Fruit fly (Drosophila melanogaster) whole organism, embryonic: ENCODE results near the gene CG11726.
A peak's percentile ranks its signal among the peaks of the same experiment; 100 is the strongest.

Experiments used
- Abd-B ChIP-seq: fragments of 200-800 bp; sonication (Bioruptor generic); optimal IDR thresholded peaks from 2 replicates; lab custom pipeline; 2018; ENCODE audit warnings: missing biosample characterization, mild to moderate bottlenecking, missing genetic modification characterization, moderate library complexity
- Antp ChIP-seq: fragments of 200-800 bp; sonication (Bioruptor generic); optimal IDR thresholded peaks from 3 replicates; lab custom pipeline; 2016; ENCODE audit warnings: missing biosample characterization, missing genetic modification characterization
- Atf3 ChIP-seq: fragments of 200-800 bp; sonication (Bioruptor generic); optimal IDR thresholded peaks from 3 replicates; lab custom pipeline; 2016; ENCODE audit warnings: missing biosample characterization, missing genetic modification characterization
- CG10267 ChIP-seq: fragments of 200-800 bp; sonication (Bioruptor generic); optimal IDR thresholded peaks from 2 replicates; lab custom pipeline; 2018; ENCODE audit warnings: missing biosample characterization, mild to moderate bottlenecking, missing genetic modification characterization, moderate library complexity
- CG10565 ChIP-seq: fragments of 200-800 bp; sonication (Bioruptor generic); optimal IDR thresholded peaks from 3 replicates; lab custom pipeline; 2016; ENCODE audit warnings: missing biosample characterization, mild to moderate bottlenecking, missing genetic modification characterization
- CG11247 ChIP-seq: fragments of 200-800 bp; sonication (Bioruptor generic); IDR thresholded peaks from 2 replicates; pipeline ENCODE4 v1.3.6; 2022; ENCODE audit warnings: missing biosample characterization, missing genetic modification characterization
- CG11560 ChIP-seq: fragments of 200-800 bp; sonication (Bioruptor generic); IDR thresholded peaks from 3 replicates; pipeline ENCODE4 v1.3.6; 2022; ENCODE audit warnings: missing biosample characterization, missing genetic modification characterization
- CG13424 ChIP-seq: fragments of 200-800 bp; sonication (Bioruptor generic); optimal IDR thresholded peaks from 2 replicates; lab custom pipeline; 2019; ENCODE audit warnings: missing biosample characterization, mild to moderate bottlenecking, missing genetic modification characterization, moderate library complexity
- CG1647 ChIP-seq: fragments of 200-800 bp; sonication (Bioruptor generic); optimal IDR thresholded peaks from 3 replicates; lab custom pipeline; 2016; ENCODE audit warnings: missing biosample characterization, missing genetic modification characterization
- CG17829 ChIP-seq: fragments of 200-800 bp; optimal IDR thresholded peaks from 2 replicates; lab custom pipeline; 2019; ENCODE audit warnings: missing biosample characterization, mild to moderate bottlenecking, missing genetic modification characterization, moderate library complexity
- CG17912 ChIP-seq: fragments of 200-800 bp; sonication (Bioruptor generic); optimal IDR thresholded peaks from 2 replicates; lab custom pipeline; 2018; ENCODE audit warnings: missing biosample characterization, mild to moderate bottlenecking, missing genetic modification characterization
- CG2116 ChIP-seq: fragments of 200-800 bp; sonication (Bioruptor generic); optimal IDR thresholded peaks from 3 replicates; lab custom pipeline; 2018; ENCODE audit warnings: missing biosample characterization, mild to moderate bottlenecking, missing genetic modification characterization
- CG2875 ChIP-seq: fragments of 200-800 bp; sonication (Bioruptor generic); optimal IDR thresholded peaks from 2 replicates; lab custom pipeline; 2017; ENCODE audit warnings: missing biosample characterization, mild to moderate bottlenecking, missing genetic modification characterization, missing genetic modification reagents
- CG32767 ChIP-seq: fragments of 200-800 bp; sonication (Bioruptor generic); IDR thresholded peaks from 2 replicates; pipeline ENCODE4 v1.3.6; 2022; ENCODE audit warnings: missing biosample characterization, missing genetic modification characterization
- CG34224 ChIP-seq: fragments of 200-800 bp; sonication (Bioruptor generic); IDR thresholded peaks from 3 replicates; pipeline ENCODE4 v1.3.6; 2022; ENCODE audit warnings: missing biosample characterization, missing genetic modification characterization; ENCODE audit not compliant: partially characterized antibody
- CG34422 ChIP-seq: fragments of 200-800 bp; sonication (Bioruptor generic); IDR thresholded peaks from 3 replicates; pipeline ENCODE4 v1.3.6; 2022; ENCODE audit warnings: missing biosample characterization, missing genetic modification characterization
- CG3838 ChIP-seq: fragments of 200-800 bp; sonication (Bioruptor generic); optimal IDR thresholded peaks from 3 replicates; lab custom pipeline; 2016; ENCODE audit warnings: missing biosample characterization, missing genetic modification characterization
- CG42726 ChIP-seq: fragments of 200-800 bp; sonication (Bioruptor generic); IDR thresholded peaks from 2 replicates; pipeline ENCODE4 v1.3.6; 2022; ENCODE audit warnings: missing biosample characterization, missing genetic modification characterization; ENCODE audit not compliant: partially characterized antibody
- CG6272 ChIP-seq: fragments of 200-800 bp; sonication (Bioruptor generic); IDR thresholded peaks from 2 replicates; pipeline ENCODE4 v1.3.6; 2022; ENCODE audit warnings: missing biosample characterization, missing genetic modification characterization
- CG7271 ChIP-seq: fragments of 200-800 bp; sonication (Bioruptor generic); optimal IDR thresholded peaks from 2 replicates; lab custom pipeline; 2018; ENCODE audit warnings: missing biosample characterization, mild to moderate bottlenecking, missing genetic modification characterization, moderate library complexity
- CG7786 ChIP-seq: fragments of 200-800 bp; sonication (Bioruptor generic); optimal IDR thresholded peaks from 2 replicates; lab custom pipeline; 2016; ENCODE audit warnings: missing biosample characterization, missing genetic modification characterization
- CG8944 ChIP-seq: fragments of 200-800 bp; sonication (Bioruptor generic); optimal IDR thresholded peaks from 3 replicates; lab custom pipeline; 2016; ENCODE audit warnings: missing biosample characterization, missing genetic modification characterization
- D19A ChIP-seq: fragments of 200-800 bp; optimal IDR thresholded peaks from 3 replicates; lab custom pipeline; 2019; ENCODE audit warnings: missing biosample characterization, mild to moderate bottlenecking, missing genetic modification characterization, moderate library complexity
- Deaf1 ChIP-seq: fragments of 200-800 bp; optimal IDR thresholded peaks from 3 replicates; lab custom pipeline; 2019; ENCODE audit warnings: missing biosample characterization, mild to moderate bottlenecking, missing genetic modification characterization, moderate library complexity
- Doc3 ChIP-seq: fragments of 200-800 bp; sonication (Bioruptor generic); IDR thresholded peaks from 3 replicates; pipeline ENCODE4 v1.3.6; 2022; ENCODE audit warnings: missing biosample characterization, missing genetic modification characterization; ENCODE audit not compliant: partially characterized antibody
- E2f1 ChIP-seq: fragments of 200-800 bp; sonication (Bioruptor generic); IDR thresholded peaks from 2 replicates; pipeline ENCODE4 v1.3.6; 2022; ENCODE audit warnings: missing biosample characterization, missing genetic modification characterization
- H2.0 ChIP-seq: fragments of 200-800 bp; sonication (Bioruptor generic); IDR thresholded peaks from 2 replicates; pipeline ENCODE4 v1.3.6; 2022; ENCODE audit warnings: missing biosample characterization, missing genetic modification characterization
- Hmx ChIP-seq: fragments of 200-800 bp; sonication (Bioruptor generic); optimal IDR thresholded peaks from 2 replicates; lab custom pipeline; 2016; ENCODE audit warnings: missing biosample characterization, missing genetic modification characterization
- Hr51 ChIP-seq, 2 experiments: fragments of 200-800 bp; sonication (Bioruptor generic); optimal IDR thresholded peaks; 2 replicates in 1 of 2; 3 replicates in 1 of 2; lab custom pipeline; 2016 to 2018; ENCODE audit warnings: missing biosample characterization in 2 of 2, missing genetic modification characterization in 2 of 2, mild to moderate bottlenecking in 1 of 2, moderate library complexity in 1 of 2
- Max ChIP-seq: fragments of 200-800 bp; sonication (Bioruptor generic); optimal IDR thresholded peaks from 2 replicates; lab custom pipeline; 2016; ENCODE audit warnings: missing biosample characterization, mild to moderate bottlenecking, missing genetic modification characterization
- Med ChIP-seq: fragments of 200-800 bp; sonication (Bioruptor generic); peaks from one replicate; lab custom pipeline; 2016; ENCODE audit warnings: missing biosample characterization, missing genetic modification characterization, mild to moderate bottlenecking, inconsistent platforms, moderate library complexity
- Opbp ChIP-seq: fragments of 200-800 bp; sonication (Bioruptor generic); IDR thresholded peaks from 3 replicates; pipeline ENCODE4 v1.3.6; 2022; ENCODE audit warnings: missing biosample characterization, missing genetic modification characterization; ENCODE audit not compliant: partially characterized antibody
- ase ChIP-seq: fragments of 200-800 bp; sonication (Bioruptor generic); IDR thresholded peaks from 3 replicates; pipeline ENCODE4 v1.3.6; 2022; ENCODE audit warnings: missing biosample characterization, missing genetic modification characterization
- ato ChIP-seq: fragments of 200-800 bp; sonication (Bioruptor generic); IDR thresholded peaks from 2 replicates; pipeline ENCODE4 v1.3.6; 2022; ENCODE audit warnings: missing biosample characterization, missing genetic modification characterization; ENCODE audit not compliant: partially characterized antibody
- bcd ChIP-seq: fragments of 200-800 bp; sonication (Bioruptor generic); optimal IDR thresholded peaks from 2 replicates; lab custom pipeline; 2017; ENCODE audit warnings: missing biosample characterization, mild to moderate bottlenecking, missing genetic modification characterization
- bigmax ChIP-seq: fragments of 200-800 bp; sonication (Bioruptor generic); optimal IDR thresholded peaks from 2 replicates; lab custom pipeline; 2018; ENCODE audit warnings: missing biosample characterization, mild to moderate bottlenecking, missing genetic modification characterization
- caup ChIP-seq: fragments of 200-800 bp; sonication (Bioruptor generic); optimal IDR thresholded peaks from 3 replicates; lab custom pipeline; 2017; ENCODE audit warnings: missing biosample characterization, mild to moderate bottlenecking, missing genetic modification characterization, moderate library complexity; ENCODE audit not compliant: severe bottlenecking
- chn ChIP-seq: fragments of 200-800 bp; sonication (Bioruptor generic); optimal IDR thresholded peaks from 2 replicates; lab custom pipeline; 2016; ENCODE audit warnings: missing biosample characterization, missing genetic modification characterization
- disco-r ChIP-seq: fragments of 200-800 bp; sonication (Bioruptor generic); optimal IDR thresholded peaks from 2 replicates; lab custom pipeline; 2016; ENCODE audit warnings: missing biosample characterization, missing genetic modification characterization
- dysf ChIP-seq: fragments of 200-800 bp; sonication (Bioruptor generic); IDR thresholded peaks from 3 replicates; pipeline ENCODE4 v1.3.6; 2022; ENCODE audit warnings: missing biosample characterization, missing genetic modification characterization
- ftz-f1 ChIP-seq: fragments of 200-800 bp; sonication (Bioruptor generic); optimal IDR thresholded peaks from 2 replicates; lab custom pipeline; 2016; ENCODE audit warnings: missing biosample characterization, missing genetic modification characterization
- nau ChIP-seq: fragments of 200-800 bp; sonication (Bioruptor generic); optimal IDR thresholded peaks from 3 replicates; lab custom pipeline; 2017; ENCODE audit warnings: missing biosample characterization, mild to moderate bottlenecking, missing genetic modification characterization, missing genetic modification reagents
- nerfin-2 ChIP-seq: fragments of 200-800 bp; sonication (Bioruptor generic); IDR thresholded peaks from 2 replicates; pipeline ENCODE4 v1.3.6; 2022; ENCODE audit warnings: missing biosample characterization, missing genetic modification characterization; ENCODE audit not compliant: partially characterized antibody
- pb ChIP-seq: fragments of 200-800 bp; sonication (Bioruptor generic); optimal IDR thresholded peaks from 3 replicates; lab custom pipeline; 2016; ENCODE audit warnings: missing biosample characterization, missing genetic modification characterization
- psq ChIP-seq: fragments of 200-800 bp; sonication (Bioruptor generic); optimal IDR thresholded peaks from 2 replicates; lab custom pipeline; 2017; ENCODE audit warnings: missing biosample characterization, missing genetic modification characterization
- pzg ChIP-seq: fragments of 200-800 bp; sonication (Bioruptor generic); optimal IDR thresholded peaks from 3 replicates; lab custom pipeline; 2018; ENCODE audit warnings: missing biosample characterization, mild to moderate bottlenecking, missing genetic modification characterization, moderate library complexity
- ro ChIP-seq: fragments of 200-800 bp; sonication (Bioruptor generic); IDR thresholded peaks from 2 replicates; pipeline ENCODE4 v1.3.6; 2022; ENCODE audit warnings: missing biosample characterization, missing genetic modification characterization
- sug ChIP-seq: fragments of 200-800 bp; optimal IDR thresholded peaks from 2 replicates; lab custom pipeline; 2019; ENCODE audit warnings: missing biosample characterization, mild to moderate bottlenecking, missing genetic modification characterization, moderate library complexity
- tap ChIP-seq: fragments of 200-800 bp; optimal IDR thresholded peaks from 3 replicates; lab custom pipeline; 2019; ENCODE audit warnings: missing biosample characterization, mild to moderate bottlenecking, missing genetic modification characterization, moderate library complexity

The CG11726 gene

DNA sequence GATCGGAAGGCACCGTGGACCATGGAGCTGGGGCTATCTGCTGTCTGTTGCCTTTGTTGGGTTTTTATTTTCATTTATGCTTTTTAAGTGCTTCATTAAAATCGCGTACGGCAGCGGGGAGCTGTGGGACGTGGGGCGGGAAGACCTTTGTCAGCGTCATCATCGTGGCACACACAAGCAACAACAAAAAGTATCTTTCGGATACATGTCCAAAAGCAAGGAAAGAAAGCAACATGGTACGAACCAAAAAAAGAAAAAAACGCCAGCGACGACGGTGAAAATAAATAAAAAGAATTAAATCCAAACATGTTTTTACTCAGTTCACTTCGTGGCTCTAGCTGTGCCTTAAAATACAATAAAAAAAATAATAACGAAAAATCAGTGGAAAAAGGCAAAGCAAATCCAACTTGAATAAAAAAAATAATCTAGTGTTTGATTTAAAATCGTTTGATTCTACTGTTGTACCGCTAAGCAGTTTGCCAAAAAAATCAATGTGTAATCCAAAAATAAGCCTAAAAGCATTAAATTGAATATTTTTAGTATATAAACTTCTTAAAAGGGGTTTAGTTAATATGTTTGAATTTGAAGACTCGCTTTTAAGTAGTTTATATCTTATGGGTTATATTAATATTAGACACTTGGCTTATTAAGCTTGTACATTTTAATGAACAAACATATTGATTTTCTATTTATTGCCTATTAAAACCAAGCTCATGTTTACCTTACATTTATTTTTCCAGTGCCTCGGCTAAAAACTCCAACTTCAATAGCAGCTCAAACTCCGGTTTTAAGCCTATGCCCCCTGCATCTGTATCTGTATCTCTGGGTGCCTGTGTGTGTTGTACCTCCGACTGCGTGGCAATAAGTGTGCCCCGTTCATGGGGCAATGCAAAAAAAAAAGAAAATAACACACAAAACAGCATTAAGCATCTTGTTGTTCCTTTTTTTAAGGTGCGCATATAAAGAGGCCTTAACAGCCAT is 25.9 kb upstream of the CG11726 start (continued):
- TF ChIP-seq CG34422, result no peak
- no peak for TF ChIP-seq H2.0 (GFP tag; lab: Robert Waterston, UW)
- TF ChIP-seq Hmx, result no peak
- TF ChIP-seq CG7786 (GFP tag; lab: Kevin White, UChicago), result no peak
- no peak for TF ChIP-seq CG32767 (GFP tag; lab: Robert Waterston, UW)
- TF ChIP-seq nau, result no peak
- no peak for TF ChIP-seq bigmax (GFP tag; lab: Kevin White, UChicago)
- no peak for TF ChIP-seq tap (tag; lab: Kevin White, UChicago)
- peak; percentile 6 for TF ChIP-seq CG10267 (tag; lab: Kevin White, UChicago)
- no peak for TF ChIP-seq CG17912
- TF ChIP-seq CG42726 (GFP tag; lab: Robert Waterston, UW), result no peak
- TF ChIP-seq Doc3 (GFP tag; lab: Robert Waterston, UW), result no peak
- no peak for TF ChIP-seq CG8944
- no peak for TF ChIP-seq Antp (GFP tag; lab: Kevin White, UChicago)
- TF ChIP-seq CG34224 (GFP tag; lab: Robert Waterston, UW), result no peak
- no peak for TF ChIP-seq ro (GFP tag; lab: Robert Waterston, UW)
- TF ChIP-seq disco-r (GFP tag; lab: Kevin White, UChicago), result no peak
- peak; percentile 21 for TF ChIP-seq Med (GFP tag; lab: Kevin White, UChicago)
- peak; percentile 12 for TF ChIP-seq CG17829 (tag; lab: Kevin White, UChicago)
- TF ChIP-seq caup (GFP tag; lab: Kevin White, UChicago), result no peak
- TF ChIP-seq ase (GFP tag; lab: Robert Waterston, UW), result no peak
- no peak for TF ChIP-seq CG6272 (GFP tag; lab: Robert Waterston, UW)
- TF ChIP-seq CG11560 (tag; lab: Robert Waterston, UW), result no peak
- no peak for TF ChIP-seq chn (GFP tag; lab: Kevin White, UChicago)
- TF ChIP-seq CG11247 (GFP tag; lab: Robert Waterston, UW), result no peak
- no peak for TF ChIP-seq D19A
- no peak for TF ChIP-seq E2f1
- no peak for TF ChIP-seq CG10565 (GFP tag; lab: Kevin White, UChicago)
- no peak for TF ChIP-seq CG13424 (tag; lab: Kevin White, UChicago)
- no peak for TF ChIP-seq CG2116 (GFP tag; lab: Kevin White, UChicago)
- TF ChIP-seq CG7271, result no peak
- no peak for TF ChIP-seq ftz-f1 (GFP tag; lab: Kevin White, UChicago)
- TF ChIP-seq psq (GFP tag; lab: Kevin White, UChicago), result no peak
- TF ChIP-seq Max (GFP tag; lab: Kevin White, UChicago), result no peak
- TF ChIP-seq Hr51 (GFP tag; optimal IDR thresholded peaks at IDR 0.05; lab: Kevin White, UChicago), result no peak
- TF ChIP-seq CG3838 (GFP tag; lab: Kevin White, UChicago), result no peak
- no peak for TF ChIP-seq pzg (GFP tag; lab: Kevin White, UChicago)
- no peak for TF ChIP-seq Deaf1 (tag; lab: Kevin White, UChicago)
- no peak for TF ChIP-seq ato
- no peak for TF ChIP-seq Abd-B (GFP tag; lab: Kevin White, UChicago)
- TF ChIP-seq pb, result no peak
- TF ChIP-seq dysf (GFP tag; lab: Robert Waterston, UW), result no peak; the same call in 2 of the 3 replicates
- TF ChIP-seq bcd (GFP tag; lab: Kevin White, UChicago), result no peak
- no peak for TF ChIP-seq CG1647 (GFP tag; lab: Kevin White, UChicago)
- TF ChIP-seq nerfin-2 (GFP tag; lab: Robert Waterston, UW), result no peak
- no peak for TF ChIP-seq sug (tag; lab: Kevin White, UChicago)
- TF ChIP-seq Atf3, result no peak
- no peak for TF ChIP-seq Opbp (GFP tag; lab: Robert Waterston, UW)
- no peak for TF ChIP-seq CG2875
